Fruit fly (Drosophila melanogaster): Measurements from ENCODE around the gene CG9592.

DNA sequence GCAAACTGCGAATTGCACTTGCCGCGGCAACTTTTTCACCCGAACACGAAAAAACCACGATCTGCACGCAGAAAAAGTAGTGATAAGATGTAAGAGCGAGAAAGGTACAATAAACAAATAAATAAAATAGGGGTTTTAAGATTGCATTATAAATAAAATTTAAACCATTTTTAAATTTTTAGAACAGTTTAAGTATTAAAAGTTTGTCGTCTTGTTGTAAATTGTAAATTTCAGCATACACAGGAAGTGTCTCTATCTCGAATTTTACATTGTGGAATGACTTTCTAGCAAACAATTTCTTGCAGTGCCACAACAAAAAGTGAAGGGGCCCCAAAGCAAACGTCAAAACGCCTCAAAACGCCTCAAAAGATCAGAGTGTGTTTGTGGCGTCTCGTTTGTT, 17.0 kb downstream of the CG9592 start:
- no peak for TF ChIP-seq CG10209 (GFP tag; optimal IDR thresholded peaks at IDR 0.05)
- TF ChIP-seq CG3995 (GFP tag; optimal IDR thresholded peaks at IDR 0.05): no peak
- TF ChIP-seq CG3163 (GFP tag; optimal IDR thresholded peaks at IDR 0.05): no peak
- no peak for TF ChIP-seq Dfd (GFP tag; optimal IDR thresholded peaks at IDR 0.05)
- TF ChIP-seq CG14710 (tag; optimal IDR thresholded peaks at IDR 0.05): no peak
- TF ChIP-seq tll (GFP tag; optimal IDR thresholded peaks at IDR 0.05): no peak
- no peak for TF ChIP-seq CG9727 (GFP tag; optimal IDR thresholded peaks at IDR 0.05)

Measured in whole organism, embryonic.